Worm (Caenorhabditis elegans): ENCODE measurements around the gene C53A5.16.

DNA sequence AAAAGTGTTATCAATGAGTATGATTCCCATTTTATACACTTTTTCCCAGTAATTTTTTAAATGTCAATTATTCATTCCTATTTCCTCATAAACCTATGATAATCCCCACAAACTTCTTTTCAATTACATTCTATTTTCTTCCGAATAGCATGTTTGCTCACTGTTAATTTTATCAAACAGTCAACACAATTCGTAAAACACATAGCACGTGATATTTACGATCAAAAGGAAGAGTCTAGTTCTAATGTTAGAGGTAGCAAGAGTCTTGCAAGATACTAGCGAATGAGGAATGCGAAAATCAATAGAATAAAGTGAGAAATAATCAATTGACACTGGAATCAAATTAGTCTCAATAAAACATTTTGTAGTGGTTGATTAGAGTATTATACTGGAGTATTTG, 16.9 kb upstream of the C53A5.16 start:
- TF ChIP-seq ama-1 (optimal IDR thresholded peaks at IDR 0.05) (no peak), zag-1 (tag; optimal IDR thresholded peaks at IDR 0.05) (no peak), ceh-82 (tag; optimal IDR thresholded peaks at IDR 0.05) (no peak), nhr-12 (tag; optimal IDR thresholded peaks at IDR 0.05) (no peak), ceh-16 (tag; optimal IDR thresholded peaks at IDR 0.05) (no peak), fos-1 (tag; optimal IDR thresholded peaks at IDR 0.05) (no peak), elt-1 (tag; optimal IDR thresholded peaks at IDR 0.05) (no peak), pha-4 (tag; optimal IDR thresholded peaks at IDR 0.05) (peak; percentile 85), nhr-25 (tag; optimal IDR thresholded peaks at IDR 0.05) (no peak), skn-1 (tag; optimal IDR thresholded peaks at IDR 0.05) (no peak), pqm-1 (tag; optimal IDR thresholded peaks at IDR 0.05) (no peak), fkh-10 (GFP tag; optimal IDR thresholded peaks at IDR 0.05) (no peak), nhr-77 (tag; optimal IDR thresholded peaks at IDR 0.05) (no peak), lin-39 (tag; optimal IDR thresholded peaks at IDR 0.05) (no peak)

Measured in whole organism, L3 larva.